Worm (Caenorhabditis elegans) whole organism, L4 larva: ENCODE results near the gene Y48A6B.14.

Source experiments
- F49E8.2 ChIP-seq: sonication (generic microtip); optimal IDR thresholded peaks from 2 replicates; lab custom pipeline; 2016; ENCODE audit warnings: missing compliant biosample characterization, mild to moderate bottlenecking, missing genetic modification characterization, borderline replicate concordance
- R02D3.7 ChIP-seq: fragments of 150-350 bp; sonication (generic microtip); optimal IDR thresholded peaks from 3 replicates; lab custom pipeline; 2014; ENCODE audit warnings: missing biosample characterization, missing genetic modification characterization
- T26A8.4 ChIP-seq: fragments of 200-800 bp; sonication (Bioruptor generic); IDR thresholded peaks from 2 replicates; pipeline ENCODE4 v1.3.6; 2022; ENCODE audit warnings: missing genetic modification characterization, missing compliant biosample characterization
- aha-1 ChIP-seq: fragments of 150-350 bp; peaks from one replicate; lab custom pipeline; 2014; ENCODE audit warnings: missing biosample characterization, missing genetic modification characterization
- arid-1 ChIP-seq: fragments of 200-800 bp; sonication (Bioruptor generic); conservative IDR thresholded peaks from 2 replicates; pipeline ENCODE4 v1.3.6; 2022; ENCODE audit warnings: missing genetic modification reagents, missing genetic modification characterization, missing compliant biosample characterization
- ceh-20 ChIP-seq: fragments of 200-800 bp; sonication (Bioruptor generic); IDR thresholded peaks from 2 replicates; pipeline ENCODE4 v1.3.6; 2022; ENCODE audit warnings: missing genetic modification reagents, missing genetic modification characterization, missing compliant biosample characterization
- ceh-62 ChIP-seq: sonication (generic microtip); optimal IDR thresholded peaks from 2 replicates; lab custom pipeline; 2017; ENCODE audit warnings: missing biosample characterization, missing genetic modification characterization
- ceh-82 ChIP-seq: sonication (generic microtip); optimal IDR thresholded peaks from 2 replicates; lab custom pipeline; 2017; ENCODE audit warnings: missing biosample characterization, missing genetic modification characterization
- daf-16 ChIP-seq, 3 experiments: sonication (generic microtip); optimal IDR thresholded peaks; 2 replicates each; lab custom pipeline; 2016 to 2017; ENCODE audit warnings: missing genetic modification characterization in 3 of 3, missing genetic modification reagents in 3 of 3, mild to moderate bottlenecking in 2 of 3, missing compliant biosample characterization in 2 of 3, missing biosample characterization in 1 of 3, moderate library complexity in 1 of 3
- daf-8 ChIP-seq: fragments of 200-800 bp; sonication (Bioruptor generic); IDR thresholded peaks from 2 replicates; pipeline ENCODE4 v1.3.6; 2022; ENCODE audit warnings: missing genetic modification characterization, missing compliant biosample characterization
- dmd-6 ChIP-seq: fragments of 200-800 bp; sonication (Bioruptor generic); IDR thresholded peaks from 2 replicates; pipeline ENCODE4 v1.3.6; 2022; ENCODE audit warnings: missing genetic modification reagents, missing genetic modification characterization, missing compliant biosample characterization
- dpl-1 ChIP-seq: fragments of 150-350 bp; optimal IDR thresholded peaks from 2 replicates; lab custom pipeline; 2014; ENCODE audit warnings: missing biosample characterization, missing genetic modification reagents, missing genetic modification characterization
- dve-1 ChIP-seq: sonication (generic microtip); optimal IDR thresholded peaks from 2 replicates; lab custom pipeline; 2017; ENCODE audit warnings: antibody characterized with exemption, mild to moderate bottlenecking, missing genetic modification characterization, missing compliant biosample characterization; ENCODE audit not compliant: insufficient read depth
- lim-7 ChIP-seq: fragments of 200-800 bp; sonication (Bioruptor generic); IDR thresholded peaks from 2 replicates; pipeline ENCODE4 v1.3.6; 2022; ENCODE audit warnings: missing genetic modification characterization, missing compliant biosample characterization
- lin-13 ChIP-seq: fragments of 150-350 bp; optimal IDR thresholded peaks from 2 replicates; lab custom pipeline; 2014; ENCODE audit warnings: missing biosample characterization, missing genetic modification reagents, missing genetic modification characterization
- lin-29 ChIP-seq: fragments of 200-800 bp; sonication (Bioruptor generic); IDR thresholded peaks from 2 replicates; pipeline ENCODE4 v1.3.6; 2022; ENCODE audit warnings: missing genetic modification reagents, missing genetic modification characterization, missing compliant biosample characterization
- lin-39 ChIP-seq: fragments of 150-350 bp; optimal IDR thresholded peaks from 2 replicates; lab custom pipeline; 2014; ENCODE audit warnings: missing biosample characterization, missing genetic modification reagents, missing genetic modification characterization
- madf-5 ChIP-seq, 2 experiments: fragments of 200-800 bp; sonication (Bioruptor generic); IDR thresholded peaks; 2 replicates each; pipeline ENCODE4 v1.3.6; 2022; ENCODE audit warnings: missing compliant biosample characterization in 2 of 2, missing genetic modification characterization in 2 of 2
- madf-9 ChIP-seq: fragments of 200-800 bp; sonication (Bioruptor generic); conservative IDR thresholded peaks from 2 replicates; pipeline ENCODE4 v1.3.6; 2022; ENCODE audit warnings: missing genetic modification reagents, missing genetic modification characterization, missing compliant biosample characterization
- mdl-1 ChIP-seq, 2 experiments: fragments of 150-350 bp in 1 of 2; sonication (generic microtip) in 1 of 2; optimal IDR thresholded peaks; 2 replicates each; lab custom pipeline; 2014 to 2017; ENCODE audit warnings: missing biosample characterization in 2 of 2, missing genetic modification characterization in 2 of 2
- mdt-29 ChIP-seq: fragments of 200-800 bp; sonication (Bioruptor generic); IDR thresholded peaks from 2 replicates; pipeline ENCODE4 v1.3.6; 2022; ENCODE audit warnings: missing genetic modification reagents, missing genetic modification characterization, missing compliant biosample characterization
- mep-1 ChIP-seq: fragments of 150-350 bp; sonication (generic microtip); optimal IDR thresholded peaks from 3 replicates; lab custom pipeline; 2014; ENCODE audit warnings: missing biosample characterization, missing genetic modification characterization
- mes-2 ChIP-seq: sonication (generic microtip); optimal IDR thresholded peaks from 2 replicates; lab custom pipeline; 2016; ENCODE audit warnings: missing genotype, mild to moderate bottlenecking, missing genetic modification characterization, missing compliant biosample characterization; ENCODE audit not compliant: poor library complexity, severe bottlenecking
- nhr-102 ChIP-seq: sonication (generic microtip); optimal IDR thresholded peaks from 2 replicates; lab custom pipeline; 2016; ENCODE audit warnings: mild to moderate bottlenecking, missing genetic modification characterization, moderate library complexity, missing compliant biosample characterization
- nhr-11 ChIP-seq: fragments of 150-350 bp; optimal IDR thresholded peaks from 2 replicates; lab custom pipeline; 2014; ENCODE audit warnings: missing biosample characterization, missing genetic modification characterization
- nhr-111 ChIP-seq: fragments of 200-800 bp; sonication (Bioruptor generic); optimal IDR thresholded peaks from 2 replicates; lab custom pipeline; 2018; ENCODE audit warnings: mild to moderate bottlenecking, missing genetic modification characterization, missing compliant biosample characterization
- nhr-28 ChIP-seq: fragments of 150-350 bp; optimal IDR thresholded peaks from 2 replicates; lab custom pipeline; 2014; ENCODE audit warnings: missing biosample characterization, missing genetic modification characterization
- nhr-42 ChIP-seq: fragments of 200-800 bp; sonication (Bioruptor generic); IDR thresholded peaks from 2 replicates; pipeline ENCODE4 v1.3.6; 2022; ENCODE audit warnings: missing genetic modification characterization, missing compliant biosample characterization
- nhr-76 ChIP-seq: fragments of 150-350 bp; optimal IDR thresholded peaks from 2 replicates; lab custom pipeline; 2014; ENCODE audit warnings: missing biosample characterization, missing genetic modification characterization
- nhr-77 ChIP-seq: fragments of 150-350 bp; optimal IDR thresholded peaks from 2 replicates; lab custom pipeline; 2014; ENCODE audit warnings: missing biosample characterization, missing genetic modification characterization
- php-3 ChIP-seq: fragments of 200-800 bp; sonication (Bioruptor generic); IDR thresholded peaks from 2 replicates; pipeline ENCODE4 v1.3.6; 2022; ENCODE audit warnings: missing genetic modification reagents, missing genetic modification characterization, missing compliant biosample characterization
- rbr-2 ChIP-seq: sonication (generic microtip); optimal IDR thresholded peaks from 2 replicates; lab custom pipeline; 2016; ENCODE audit warnings: missing genotype, missing genetic modification characterization, missing compliant biosample characterization
- saeg-2 ChIP-seq: fragments of 200-800 bp; sonication (Bioruptor generic); IDR thresholded peaks from 2 replicates; pipeline ENCODE4 v1.3.6; 2022; ENCODE audit warnings: missing genetic modification reagents, missing genetic modification characterization, missing compliant biosample characterization
- set-16 ChIP-seq: fragments of 200-800 bp; sonication (Bioruptor generic); IDR thresholded peaks from 2 replicates; pipeline ENCODE4 v1.3.6; 2022; ENCODE audit warnings: missing genetic modification reagents, missing genetic modification characterization, missing compliant biosample characterization
- snpc-1.2 ChIP-seq: fragments of 200-800 bp; sonication (Bioruptor generic); IDR thresholded peaks from 2 replicates; pipeline ENCODE4 v1.3.6; 2022; ENCODE audit warnings: missing genetic modification reagents, missing genetic modification characterization, missing compliant biosample characterization
- spr-1 ChIP-seq: sonication (generic microtip); optimal IDR thresholded peaks from 2 replicates; lab custom pipeline; 2016; ENCODE audit warnings: mild to moderate bottlenecking, missing genetic modification characterization, missing compliant biosample characterization
- tag-97 ChIP-seq: fragments of 200-800 bp; sonication (Bioruptor generic); IDR thresholded peaks from 2 replicates; pipeline ENCODE4 v1.3.6; 2022; ENCODE audit warnings: missing genetic modification characterization, missing compliant biosample characterization
- tra-1 ChIP-seq: fragments of 200-800 bp; sonication (Bioruptor generic); IDR thresholded peaks from 2 replicates; pipeline ENCODE4 v1.3.6; 2022; ENCODE audit warnings: missing genetic modification reagents, missing genetic modification characterization, missing compliant biosample characterization
- unc-130 ChIP-seq: sonication (generic microtip); optimal IDR thresholded peaks from 2 replicates; lab custom pipeline; 2016; ENCODE audit warnings: missing genetic modification reagents, missing genetic modification characterization, missing compliant biosample characterization
- unc-39 ChIP-seq: sonication (generic microtip); optimal IDR thresholded peaks from 2 replicates; lab custom pipeline; 2017; ENCODE audit warnings: missing biosample characterization, missing genetic modification characterization
- unc-62 ChIP-seq, 3 experiments: fragments of 150-350 bp in 1 of 3; sonication (generic microtip); optimal IDR thresholded peaks in 2 of 3; peaks in 1 of 3; 1 replicate in 1 of 3; 2 replicates in 2 of 3; lab custom pipeline; 2014 to 2017; ENCODE audit warnings: missing biosample characterization in 3 of 3, missing genetic modification characterization in 3 of 3, missing genetic modification reagents in 3 of 3, missing genotype in 1 of 3
- vab-7 ChIP-seq: fragments of 200-800 bp; sonication (Bioruptor generic); IDR thresholded peaks from 2 replicates; pipeline ENCODE4 v1.3.6; 2022; ENCODE audit warnings: missing genetic modification reagents, missing genetic modification characterization, missing compliant biosample characterization
- ztf-7 ChIP-seq: fragments of 150-350 bp; optimal IDR thresholded peaks from 2 replicates; lab custom pipeline; 2014; ENCODE audit warnings: missing biosample characterization, missing genetic modification characterization

Y48A6B.14 gene

ce11 chrIII:11036132-11036531, 4.7 kb downstream of the Y48A6B.14 start (continued):
- TF ChIP-seq mdl-1 (tag; optimal IDR thresholded peaks at IDR 0.05; lab: Kevin White, UChicago) (no peak), aha-1 (tag; lab: Kevin White, UChicago) (peak; percentile 34), daf-8 (GFP tag; lab: Robert Waterston, UW) (no peak), lin-29 (GFP tag; lab: Robert Waterston, UW) (peak; percentile 42; the same call in 1 of the 2 replicates), tag-97 (GFP tag; lab: Robert Waterston, UW) (no peak), madf-9 (GFP tag; lab: Robert Waterston, UW) (no peak), php-3 (GFP tag; lab: Robert Waterston, UW) (no peak), T26A8.4 (GFP tag; lab: Robert Waterston, UW) (peak; percentile 37; the same call in 1 of the 2 replicates), unc-39 (tag; lab: Kevin White, UChicago) (no peak), set-16 (GFP tag; lab: Robert Waterston, UW) (no peak), ceh-62 (tag; lab: Kevin White, UChicago) (no peak), nhr-102 (tag; lab: Kevin White, UChicago) (peak; percentile 31), mdt-29 (peak; percentile 37; the same call in 1 of the 2 replicates), spr-1 (tag; lab: Kevin White, UChicago) (peak; percentile 27), mep-1 (peak; percentile 49), dpl-1 (GFP tag; lab: Kevin White, UChicago) (peak; percentile 82), ztf-7 (tag; lab: Kevin White, UChicago) (peak; percentile 3), F49E8.2 (peak; percentile 71), vab-7 (GFP tag; lab: Robert Waterston, UW) (no peak), ceh-20 (peak; percentile 17; the same call in 1 of the 2 replicates), unc-62 (GFP tag; optimal IDR thresholded peaks at IDR 0.05 in 1 of 2; lab: Kevin White, UChicago) (peak in 1 of 2 experiments; percentile 97), unc-62 (tag; optimal IDR thresholded peaks at IDR 0.05; lab: Kevin White, UChicago) (no peak), nhr-42 (0 out of 2 replicates have a peak, but pooled peaks have one; percentile 34), daf-16 (GFP tag; optimal IDR thresholded peaks at IDR 0.05; lab: Kevin White, UChicago) (no peak), daf-16 (tag; optimal IDR thresholded peaks at IDR 0.05; lab: Kevin White, UChicago) (peak; percentile 27), lin-13 (GFP tag; lab: Kevin White, UChicago) (peak; percentile 66), nhr-28 (tag; lab: Kevin White, UChicago) (peak; percentile 37), madf-5 (GFP tag; IDR thresholded peaks at IDR 0.05; lab: Robert Waterston, UW) (no peak), tra-1 (GFP tag; lab: Robert Waterston, UW) (no peak), mes-2 (tag; lab: Kevin White, UChicago) (peak; percentile 89), saeg-2 (0 out of 2 replicates have a peak, but pooled peaks have one; percentile 27), snpc-1.2 (GFP tag; lab: Robert Waterston, UW) (peak; percentile 65), nhr-77 (tag; lab: Kevin White, UChicago) (peak; percentile 75), dmd-6 (GFP tag; lab: Robert Waterston, UW) (peak; percentile 41), arid-1 (GFP tag; lab: Robert Waterston, UW) (peak; percentile 77), ceh-82 (no peak), lin-39 (tag; lab: Kevin White, UChicago) (no peak), unc-130 (GFP tag; lab: Kevin White, UChicago) (peak; percentile 73), R02D3.7 (tag; lab: Kevin White, UChicago) (no peak), nhr-76 (tag; lab: Kevin White, UChicago) (no peak), nhr-11 (peak; percentile 28), lim-7 (GFP tag; lab: Robert Waterston, UW) (no peak), nhr-111 (GFP tag; lab: Kevin White, UChicago) (no peak), rbr-2 (tag; lab: Kevin White, UChicago) (peak; percentile 65), dve-1 (tag; lab: Kevin White, UChicago) (peak; percentile 86)
